Fruit fly (Drosophila melanogaster) Kc167 (cell line): Measurements from ENCODE around the gene mRpS9.

Experiments used
- Myc ChIP-seq: fragments of >200 bp; optimal IDR thresholded peaks from 2 replicates; lab custom pipeline; 2017; ENCODE audit warnings: missing external identifiers
- h ChIP-seq: fragments of >200 bp; optimal IDR thresholded peaks from 3 replicates; lab custom pipeline; 2018; ENCODE audit warnings: missing external identifiers
- insv ChIP-seq: fragments of >200 bp; optimal IDR thresholded peaks from 3 replicates; lab custom pipeline; 2018; ENCODE audit warnings: missing external identifiers
- psq ChIP-seq: fragments of >200 bp; optimal IDR thresholded peaks from 2 replicates; lab custom pipeline; 2017; ENCODE audit warnings: missing external identifiers

dm6 chr3R:7944699-7945349 lies 42.4 kb upstream of the mRpS9 start:
- TF ChIP-seq insv (lab: Kevin White, UChicago) (no peak), Myc (lab: Kevin White, UChicago) (no peak), h (lab: Kevin White, UChicago) (no peak), psq (lab: Kevin White, UChicago) (no peak)
